Fruit fly (Drosophila melanogaster): ENCODE data around the gene CG42304.

CG42304 gene

DNA sequence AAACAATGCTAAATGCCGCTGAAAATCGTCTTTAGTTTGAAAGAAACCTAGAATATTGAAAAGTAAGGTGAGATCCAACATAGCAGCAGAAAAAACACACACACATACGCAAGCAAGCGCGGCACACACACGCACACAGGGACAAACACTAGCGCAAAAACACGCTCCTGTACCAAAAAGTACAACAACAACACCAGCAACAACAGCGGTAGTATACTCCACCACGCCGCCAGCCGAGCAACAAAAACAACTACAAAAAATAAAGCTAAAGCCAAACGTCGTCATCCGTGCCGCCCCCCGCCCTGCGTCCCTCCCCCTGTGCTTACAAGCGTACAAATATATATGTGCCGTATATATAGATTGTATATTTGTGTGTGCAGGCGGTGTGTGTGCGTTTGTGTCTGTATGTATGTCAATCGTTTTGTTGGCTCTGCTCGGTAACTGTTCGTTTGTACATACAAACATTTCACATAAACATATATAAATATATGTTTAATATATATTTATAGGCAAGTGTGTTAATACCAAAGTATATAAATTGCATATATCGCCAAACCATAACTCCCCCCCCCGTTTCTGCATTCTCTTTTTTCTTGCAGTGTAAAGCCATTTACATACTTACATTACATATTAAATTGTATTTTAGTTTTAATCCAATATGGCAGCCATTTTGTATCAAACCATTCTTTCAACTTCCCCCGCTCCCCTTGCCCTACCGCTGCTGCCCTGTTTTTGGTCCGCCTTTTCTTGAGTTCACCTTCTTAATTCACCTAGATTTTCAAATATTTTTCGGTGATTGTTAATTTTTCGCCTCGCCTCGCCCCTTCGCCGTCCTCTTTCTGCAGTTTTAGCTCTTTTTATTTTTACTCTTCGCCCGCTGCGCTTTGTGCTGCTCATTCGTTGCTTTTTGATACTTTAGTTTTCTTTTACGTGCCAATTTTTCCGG lies 15.6 kb upstream of the CG42304 start (continued):
- TF ChIP-seq vri (GFP tag; optimal IDR thresholded peaks at IDR 0.05) (peak; percentile 12), Eip78C (GFP tag) (peak; percentile 82), Smox (GFP tag; optimal IDR thresholded peaks at IDR 0.05) (no peak), OdsH (GFP tag; optimal IDR thresholded peaks at IDR 0.05) (peak; percentile 70), Hr39 (GFP tag; optimal IDR thresholded peaks at IDR 0.05) (peak; percentile 11), Sox15 (GFP tag; optimal IDR thresholded peaks at IDR 0.05) (peak; percentile 9), CG6792 (GFP tag; optimal IDR thresholded peaks at IDR 0.05) (peak; percentile 2), CG7368 (GFP tag; optimal IDR thresholded peaks at IDR 0.05) (peak; percentile 21), cyc (GFP tag; optimal IDR thresholded peaks at IDR 0.05) (no peak), CG6163 (GFP tag; IDR thresholded peaks at IDR 0.05) (peak; percentile 78), dsx (GFP tag; optimal IDR thresholded peaks at IDR 0.05; ENCODE audit: poor library complexity, severe bottlenecking) (peak; percentile 15), ss (GFP tag; optimal IDR thresholded peaks at IDR 0.05) (peak in 1 of 2 experiments; percentile 36), achi (GFP tag; optimal IDR thresholded peaks at IDR 0.05) (peak; percentile 44), Eip75B (GFP tag; optimal IDR thresholded peaks at IDR 0.05) (no peak), CG11294 (GFP tag; IDR thresholded peaks at IDR 0.05) (peak; percentile 46; the same call in 1 of the 2 replicates), CG8119 (GFP tag; IDR thresholded peaks at IDR 0.05) (peak; percentile 77), Hr4 (GFP tag; optimal IDR thresholded peaks at IDR 0.05) (peak; percentile 38), CG31627 (GFP tag; optimal IDR thresholded peaks at IDR 0.05) (peak; percentile 12), CG15336 (GFP tag; IDR thresholded peaks at IDR 0.05) (peak; percentile 72)

DNA sequence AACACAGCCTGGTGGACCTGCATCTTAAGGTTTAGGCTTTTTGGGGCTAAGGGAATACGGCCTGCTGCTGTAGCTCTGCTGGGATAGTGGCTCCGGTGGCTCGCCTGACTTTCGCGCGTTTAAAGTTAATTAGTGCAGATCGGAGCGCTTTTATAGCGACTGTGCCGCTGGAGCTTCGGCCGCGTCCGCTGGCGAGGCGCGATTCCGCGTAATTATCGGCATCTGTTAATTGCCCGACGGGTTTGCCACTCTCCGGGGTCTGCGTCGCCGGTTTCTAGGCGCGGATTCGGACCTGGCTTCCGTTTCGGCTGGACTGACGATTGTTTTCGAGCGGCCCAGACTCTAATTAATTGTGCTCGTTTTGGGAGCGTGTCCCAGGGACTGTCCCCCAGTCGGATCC lies 8.6 kb upstream of the CG42304 start, which contains the start of gene CG14949:
Gene CG14949 (minus strand): TSS at position 101 of the 400 bp plus-strand sequence.
- TF ChIP-seq eg (GFP tag; IDR thresholded peaks at IDR 0.05) = no peak
- no peak for TF ChIP-seq Sox15 (GFP tag; optimal IDR thresholded peaks at IDR 0.05)
- TF ChIP-seq vri (GFP tag; optimal IDR thresholded peaks at IDR 0.05) = no peak
- no peak for TF ChIP-seq esn (GFP tag; optimal IDR thresholded peaks at IDR 0.05)
- no peak for TF ChIP-seq Eip75B (GFP tag; optimal IDR thresholded peaks at IDR 0.05)
- no peak for TF ChIP-seq Hr38 (GFP tag; optimal IDR thresholded peaks at IDR 0.05)
- no peak for TF ChIP-seq CG4318 (GFP tag; optimal IDR thresholded peaks at IDR 0.05)
- no peak for TF ChIP-seq Met (GFP tag; optimal IDR thresholded peaks at IDR 0.05)
- no peak for TF ChIP-seq pdm3 (GFP tag; optimal IDR thresholded peaks at IDR 0.05)
- no peak for TF ChIP-seq CG10669 (GFP tag; optimal IDR thresholded peaks at IDR 0.05)
- TF ChIP-seq dac (GFP tag; optimal IDR thresholded peaks at IDR 0.05) = no peak
- no peak for TF ChIP-seq CG9139 (GFP tag; optimal IDR thresholded peaks at IDR 0.05)
- TF ChIP-seq CG10631 (GFP tag; optimal IDR thresholded peaks at IDR 0.05) = no peak
- TF ChIP-seq net (GFP tag; optimal IDR thresholded peaks at IDR 0.05) = no peak
- no peak for TF ChIP-seq Gug (GFP tag; IDR thresholded peaks at IDR 0.05)
- no peak for TF ChIP-seq CG6808 (GFP tag; optimal IDR thresholded peaks at IDR 0.05)
- TF ChIP-seq CG11294 (GFP tag; IDR thresholded peaks at IDR 0.05) = no peak

DNA sequence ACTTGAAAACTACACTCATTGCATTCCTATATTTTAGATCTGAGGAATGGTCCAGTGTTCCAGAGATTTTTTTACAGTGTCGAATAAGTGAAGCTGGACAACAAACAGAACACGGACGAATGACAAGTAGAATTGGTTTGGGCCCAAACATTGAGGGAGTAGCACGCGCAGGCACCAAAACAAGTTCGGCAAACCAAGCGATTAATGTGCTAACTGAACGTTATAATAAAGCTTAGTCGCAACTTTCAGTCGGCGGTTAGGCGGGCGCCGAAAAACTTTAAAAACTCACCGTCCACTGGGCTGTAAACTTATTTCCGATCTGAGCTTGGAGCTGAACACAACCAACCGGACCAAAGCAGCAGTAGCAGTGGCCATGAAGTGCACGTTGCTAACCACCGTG lies 6.8 kb upstream of the CG42304 start, which contains the start of gene CG1143:
Gene CG1143 (plus strand): TSS at position 301 of the 400 bp plus-strand sequence.
- TF ChIP-seq CG10669 (GFP tag; optimal IDR thresholded peaks at IDR 0.05) (no peak), Ets96B (tag; optimal IDR thresholded peaks at IDR 0.05) (no peak), CG6792 (GFP tag; optimal IDR thresholded peaks at IDR 0.05) (no peak), Met (GFP tag; optimal IDR thresholded peaks at IDR 0.05) (no peak)

Measured in whole organism, prepupa.